Worm (Caenorhabditis elegans) whole organism, L2 larva: ENCODE data around the gene glb-29.

Experiments
- C34F6.9 ChIP-seq: fragments of 150-350 bp; optimal IDR thresholded peaks from 2 replicates; lab custom pipeline; 2014; ENCODE audit warnings: missing biosample characterization, missing genetic modification characterization
- F13H6.1 ChIP-seq: sonication (generic microtip); optimal IDR thresholded peaks from 2 replicates; lab custom pipeline; 2016; ENCODE audit warnings: missing genetic modification characterization, missing compliant biosample characterization
- R02D3.7 ChIP-seq: fragments of 150-350 bp; optimal IDR thresholded peaks from 2 replicates; lab custom pipeline; 2014; ENCODE audit warnings: missing biosample characterization, missing genetic modification characterization
- Y55F3AM.14 ChIP-seq: fragments of 200-800 bp; sonication (Bioruptor generic); optimal IDR thresholded peaks from 2 replicates; lab custom pipeline; 2018; ENCODE audit warnings: mild to moderate bottlenecking, missing genetic modification characterization, missing compliant biosample characterization
- ZK546.5 ChIP-seq: sonication (generic microtip); optimal IDR thresholded peaks from 2 replicates; lab custom pipeline; 2017; ENCODE audit warnings: missing biosample characterization, missing genetic modification characterization
- alr-1 ChIP-seq: fragments of 150-350 bp; optimal IDR thresholded peaks from 2 replicates; lab custom pipeline; 2014; ENCODE audit warnings: missing biosample characterization, missing genetic modification characterization
- aly-2 ChIP-seq: fragments of 150-350 bp; optimal IDR thresholded peaks from 2 replicates; lab custom pipeline; 2014; ENCODE audit warnings: missing biosample characterization, missing genetic modification characterization
- ama-1 ChIP-seq: fragments of 150-350 bp; optimal IDR thresholded peaks from 2 replicates; lab custom pipeline; 2018; ENCODE audit warnings: inconsistent platforms
- blmp-1 ChIP-seq: sonication (generic microtip); optimal IDR thresholded peaks from 2 replicates; lab custom pipeline; 2017; ENCODE audit warnings: missing genetic modification characterization, mild to moderate bottlenecking, missing compliant biosample characterization, antibody characterized with exemption, moderate library complexity; ENCODE audit not compliant: insufficient read depth
- ceh-16 ChIP-seq: fragments of 150-350 bp; optimal IDR thresholded peaks from 2 replicates; lab custom pipeline; 2014; ENCODE audit warnings: missing biosample characterization, missing genetic modification characterization
- ceh-82 ChIP-seq: fragments of 150-350 bp; optimal IDR thresholded peaks from 2 replicates; lab custom pipeline; 2014; ENCODE audit warnings: missing biosample characterization, missing genetic modification characterization
- crh-2 ChIP-seq: sonication (generic microtip); optimal IDR thresholded peaks from 2 replicates; lab custom pipeline; 2017; ENCODE audit warnings: missing biosample characterization, missing genetic modification characterization
- dmd-4 ChIP-seq: sonication (generic microtip); optimal IDR thresholded peaks from 2 replicates; lab custom pipeline; 2017; ENCODE audit warnings: missing biosample characterization, missing genetic modification characterization
- egl-27 ChIP-seq: sonication (generic microtip); optimal IDR thresholded peaks from 3 replicates; lab custom pipeline; 2017; ENCODE audit warnings: missing biosample characterization, missing genetic modification reagents, missing genetic modification characterization
- elt-1 ChIP-seq: fragments of 150-350 bp; optimal IDR thresholded peaks from 2 replicates; lab custom pipeline; 2014; ENCODE audit warnings: missing biosample characterization, missing genetic modification characterization
- elt-3 ChIP-seq: sonication (generic microtip); optimal IDR thresholded peaks from 2 replicates; lab custom pipeline; 2017; ENCODE audit warnings: missing biosample characterization, missing genetic modification characterization
- fos-1 ChIP-seq: fragments of 150-350 bp; optimal IDR thresholded peaks from 2 replicates; lab custom pipeline; 2014; ENCODE audit warnings: missing biosample characterization, missing genetic modification characterization
- gmeb-1 ChIP-seq: fragments of 150-350 bp; optimal IDR thresholded peaks from 2 replicates; lab custom pipeline; 2014; ENCODE audit warnings: missing biosample characterization, missing genetic modification characterization
- lin-11 ChIP-seq: fragments of 150-350 bp; sonication (generic microtip); optimal IDR thresholded peaks from 2 replicates; lab custom pipeline; 2014; ENCODE audit warnings: missing biosample characterization, missing genetic modification characterization, inconsistent platforms, mixed read lengths
- lin-13 ChIP-seq: fragments of 150-350 bp; optimal IDR thresholded peaks from 2 replicates; lab custom pipeline; 2014; ENCODE audit warnings: missing biosample characterization, missing genetic modification reagents, missing genetic modification characterization
- lin-39 ChIP-seq: fragments of 150-350 bp; optimal IDR thresholded peaks from 2 replicates; lab custom pipeline; 2014; ENCODE audit warnings: missing biosample characterization, missing genetic modification reagents, missing genetic modification characterization
- lsy-2 ChIP-seq, 2 experiments: fragments of 150-350 bp in 1 of 2; sonication (generic microtip) in 1 of 2; optimal IDR thresholded peaks; 2 replicates each; lab custom pipeline; 2014 to 2017; ENCODE audit warnings: missing biosample characterization in 2 of 2, missing genetic modification characterization in 2 of 2
- mab-5 ChIP-seq: fragments of 150-350 bp; optimal IDR thresholded peaks from 2 replicates; lab custom pipeline; 2014; ENCODE audit warnings: missing biosample characterization, missing genetic modification characterization
- mbf-1 ChIP-seq: sonication (generic microtip); optimal IDR thresholded peaks from 2 replicates; lab custom pipeline; 2017; ENCODE audit warnings: missing biosample characterization, missing genetic modification characterization
- mdl-1 ChIP-seq, 2 experiments: fragments of 150-350 bp in 1 of 2; sonication (generic microtip) in 1 of 2; optimal IDR thresholded peaks; 2 replicates each; lab custom pipeline; 2017; ENCODE audit warnings: missing biosample characterization in 2 of 2, missing genetic modification characterization in 2 of 2
- nhr-10 ChIP-seq: sonication (generic microtip); optimal IDR thresholded peaks from 2 replicates; lab custom pipeline; 2017; ENCODE audit warnings: missing biosample characterization, missing genetic modification characterization
- nhr-11 ChIP-seq: fragments of 150-350 bp; optimal IDR thresholded peaks from 2 replicates; lab custom pipeline; 2014; ENCODE audit warnings: missing biosample characterization, missing genetic modification characterization
- nhr-12 ChIP-seq: fragments of 150-350 bp; optimal IDR thresholded peaks from 2 replicates; lab custom pipeline; 2014; ENCODE audit warnings: missing biosample characterization, missing genetic modification characterization
- nhr-129 ChIP-seq: fragments of 150-350 bp; optimal IDR thresholded peaks from 2 replicates; lab custom pipeline; 2014; ENCODE audit warnings: missing biosample characterization, missing genetic modification characterization
- nhr-21 ChIP-seq: fragments of 150-350 bp; optimal IDR thresholded peaks from 2 replicates; lab custom pipeline; 2014; ENCODE audit warnings: missing biosample characterization, missing genetic modification characterization
- nhr-23 ChIP-seq: fragments of 150-350 bp; optimal IDR thresholded peaks from 2 replicates; lab custom pipeline; 2014; ENCODE audit warnings: missing biosample characterization, missing genetic modification reagents, missing genetic modification characterization
- nhr-237 ChIP-seq: fragments of 150-350 bp; optimal IDR thresholded peaks from 2 replicates; lab custom pipeline; 2014; ENCODE audit warnings: missing biosample characterization, missing genetic modification characterization
- nhr-25 ChIP-seq: fragments of 150-350 bp; sonication (generic microtip); optimal IDR thresholded peaks from 3 replicates; lab custom pipeline; 2014; ENCODE audit warnings: missing biosample characterization, missing genetic modification characterization
- nhr-6 ChIP-seq: fragments of 150-350 bp; optimal IDR thresholded peaks from 2 replicates; lab custom pipeline; 2014; ENCODE audit warnings: missing biosample characterization, missing genetic modification characterization
- nhr-77 ChIP-seq: fragments of 150-350 bp; optimal IDR thresholded peaks from 2 replicates; lab custom pipeline; 2014; ENCODE audit warnings: missing biosample characterization, missing genetic modification characterization
- peb-1 ChIP-seq: fragments of 150-350 bp; optimal IDR thresholded peaks from 2 replicates; lab custom pipeline; 2014; ENCODE audit warnings: missing biosample characterization, missing genetic modification characterization
- sem-4 ChIP-seq: fragments of 150-350 bp; optimal IDR thresholded peaks from 2 replicates; lab custom pipeline; 2014; ENCODE audit warnings: missing biosample characterization, missing genetic modification reagents, missing genetic modification characterization
- skn-1 ChIP-seq: sonication (generic microtip); optimal IDR thresholded peaks from 2 replicates; lab custom pipeline; 2017; ENCODE audit warnings: missing biosample characterization, missing genetic modification characterization
- sma-3 ChIP-seq: sonication (generic microtip); optimal IDR thresholded peaks from 2 replicates; lab custom pipeline; 2016; ENCODE audit warnings: missing genetic modification reagents, missing genetic modification characterization, missing compliant biosample characterization
- sma-9 ChIP-seq, 2 experiments: fragments of 150-350 bp in 1 of 2; sonication (generic microtip) in 1 of 2; optimal IDR thresholded peaks; 2 replicates each; lab custom pipeline; 2014 to 2016; ENCODE audit warnings: missing genetic modification characterization in 2 of 2, mild to moderate bottlenecking in 1 of 2, missing biosample characterization in 1 of 2, missing compliant biosample characterization in 1 of 2, missing genetic modification reagents in 1 of 2, moderate library complexity in 1 of 2
- snpc-4 ChIP-seq: fragments of 150-350 bp; optimal IDR thresholded peaks from 2 replicates; lab custom pipeline; 2014; ENCODE audit warnings: missing biosample characterization, missing genetic modification characterization
- unc-39 ChIP-seq: fragments of 150-350 bp; optimal IDR thresholded peaks from 2 replicates; lab custom pipeline; 2014; ENCODE audit warnings: missing biosample characterization, missing genetic modification characterization
- unc-55 ChIP-seq: fragments of 150-350 bp; sonication (generic microtip); optimal IDR thresholded peaks from 3 replicates; lab custom pipeline; 2014; ENCODE audit warnings: missing biosample characterization, missing genetic modification reagents, missing genetic modification characterization
- unc-62 ChIP-seq: fragments of 150-350 bp; optimal IDR thresholded peaks from 2 replicates; lab custom pipeline; 2014; ENCODE audit warnings: missing biosample characterization, missing genetic modification reagents, missing genetic modification characterization
- zag-1 ChIP-seq: fragments of 150-350 bp; optimal IDR thresholded peaks from 2 replicates; lab custom pipeline; 2014; ENCODE audit warnings: missing biosample characterization, missing genetic modification characterization
- ztf-1 ChIP-seq: fragments of 200-800 bp; sonication (Bioruptor generic); conservative IDR thresholded peaks from 2 replicates; pipeline ENCODE4 v1.3.6; 2022; ENCODE audit warnings: missing genetic modification characterization, missing compliant biosample characterization
- ztf-11 ChIP-seq: sonication (generic microtip); optimal IDR thresholded peaks from 2 replicates; lab custom pipeline; 2017; ENCODE audit warnings: missing biosample characterization, missing genetic modification characterization
- ztf-4 ChIP-seq: fragments of 150-350 bp; optimal IDR thresholded peaks from 2 replicates; lab custom pipeline; 2014; ENCODE audit warnings: missing biosample characterization, missing genetic modification characterization

Gene glb-29

DNA sequence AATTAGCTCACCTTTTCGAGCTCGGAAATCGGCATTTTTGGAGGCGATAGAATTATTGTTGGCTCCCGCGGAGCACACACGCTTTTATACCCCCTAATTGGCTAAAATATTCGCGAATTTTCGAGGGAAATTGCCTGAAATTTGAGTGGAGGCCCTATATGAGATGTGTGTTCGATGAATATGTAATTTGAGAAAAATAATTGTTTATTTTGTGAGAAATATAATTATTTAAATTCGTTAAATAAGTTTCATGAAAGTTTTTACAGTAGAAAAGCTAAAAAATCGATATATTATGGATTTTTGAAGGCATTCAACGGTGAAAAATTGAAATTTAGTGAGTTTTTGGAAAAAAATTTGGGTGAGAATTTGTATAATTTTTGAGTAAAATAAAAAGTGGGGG is 35.2 kb upstream of the glb-29 start, which contains the start of gene acbp-6:
Gene acbp-6 (minus strand): TSS at position 101 of the 400 bp plus-strand sequence.
- TF ChIP-seq ztf-11 (tag; lab: Kevin White, UChicago) (no peak), mbf-1 (tag; lab: Kevin White, UChicago) (no peak), peb-1 (tag; lab: Kevin White, UChicago) (no peak), gmeb-1 (tag; lab: Kevin White, UChicago) (no peak), lin-39 (tag; lab: Kevin White, UChicago) (no peak), elt-3 (tag; lab: Kevin White, UChicago) (no peak), nhr-129 (tag; lab: Kevin White, UChicago) (no peak), dmd-4 (no peak), unc-39 (tag; lab: Kevin White, UChicago) (no peak), sma-3 (GFP tag; lab: Kevin White, UChicago) (no peak)
- TF ChIP-seq, all 48 proteins: peak for 0

DNA sequence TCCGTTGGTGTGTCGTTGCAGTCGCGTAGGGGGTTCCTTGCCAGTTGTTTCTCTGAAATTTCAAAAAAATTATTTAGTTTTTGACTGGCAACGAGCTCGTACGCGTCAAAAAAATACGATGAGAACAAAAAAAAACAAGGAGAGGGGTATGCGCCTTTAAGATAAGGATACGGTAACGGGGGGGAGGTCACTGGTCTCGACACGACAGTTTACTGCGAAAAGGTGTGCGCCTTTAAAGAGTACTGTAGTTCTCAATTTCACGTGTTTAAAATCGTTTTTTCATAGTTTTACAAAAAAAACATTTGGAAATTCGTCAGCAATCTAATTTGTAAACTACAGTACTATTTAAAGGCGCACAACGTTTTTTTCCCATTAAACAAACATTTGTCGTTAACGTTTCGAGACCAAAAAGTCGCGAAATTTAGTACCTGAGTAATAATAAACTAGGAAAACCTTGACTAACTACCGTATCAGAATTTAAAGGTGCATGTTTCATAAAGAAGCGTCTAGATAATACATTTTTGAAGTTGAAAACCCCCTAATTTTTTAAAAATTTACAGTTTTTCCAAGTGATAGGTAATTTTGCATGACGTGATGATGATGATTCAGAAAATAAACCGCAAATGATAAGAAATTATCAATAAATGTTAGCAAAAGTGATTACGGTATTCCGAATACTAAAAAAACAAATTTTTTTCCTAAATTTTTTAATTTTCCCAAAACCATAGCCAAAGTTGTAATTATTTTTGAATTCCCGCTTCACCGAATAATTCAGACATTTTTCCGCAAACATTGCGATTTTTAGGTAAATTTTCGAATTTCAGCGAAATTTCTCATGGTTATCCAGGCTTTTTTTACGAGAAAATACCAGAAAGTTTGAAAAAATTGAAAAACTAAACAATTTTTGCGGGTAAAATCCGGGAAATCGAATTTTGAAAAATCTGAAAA is 34.5 kb upstream of the glb-29 start:
- TF ChIP-seq sma-9 (GFP tag; optimal IDR thresholded peaks at IDR 0.05; lab: Kevin White, UChicago) (no peak), sma-9 (tag; optimal IDR thresholded peaks at IDR 0.05; lab: Kevin White, UChicago) (no peak), skn-1 (no peak), nhr-25 (no peak), nhr-10 (tag; lab: Kevin White, UChicago) (no peak), elt-3 (tag; lab: Kevin White, UChicago) (no peak), unc-62 (GFP tag; lab: Kevin White, UChicago) (no peak), gmeb-1 (tag; lab: Kevin White, UChicago) (peak; percentile 58), sem-4 (tag; lab: Kevin White, UChicago) (no peak), lsy-2 (tag; optimal IDR thresholded peaks at IDR 0.05; lab: Kevin White, UChicago) (peak; percentile 17 to 57), zag-1 (tag; lab: Kevin White, UChicago) (no peak), crh-2 (tag; lab: Kevin White, UChicago) (peak; percentile 28), nhr-23 (tag; lab: Kevin White, UChicago) (no peak), nhr-21 (tag; lab: Kevin White, UChicago) (no peak), fos-1 (tag; lab: Kevin White, UChicago) (peak; percentile 80), nhr-129 (tag; lab: Kevin White, UChicago) (no peak), nhr-12 (no peak), dmd-4 (no peak), mdl-1 (tag; optimal IDR thresholded peaks at IDR 0.05; lab: Kevin White, UChicago) (no peak), unc-39 (tag; lab: Kevin White, UChicago) (no peak), unc-55 (GFP tag; lab: Kevin White, UChicago) (peak; percentile 45), ceh-16 (tag; lab: Kevin White, UChicago) (no peak), nhr-11 (tag; lab: Kevin White, UChicago) (no peak), ama-1 (lab: Kevin White, UChicago) (peak; percentile 86), ceh-82 (tag; lab: Kevin White, UChicago) (no peak), F13H6.1 (tag; lab: Kevin White, UChicago) (peak; percentile 8), alr-1 (tag; lab: Kevin White, UChicago) (no peak), ztf-11 (tag; lab: Kevin White, UChicago) (no peak), sma-3 (GFP tag; lab: Kevin White, UChicago) (peak; percentile 33), lin-13 (GFP tag; lab: Kevin White, UChicago) (peak; percentile 46), ztf-1 (0 out of 2 replicates have a peak, but pooled peaks have one; percentile 82), nhr-6 (tag; lab: Kevin White, UChicago) (no peak), elt-1 (no peak), lin-11 (tag; lab: Kevin White, UChicago) (no peak), mbf-1 (tag; lab: Kevin White, UChicago) (no peak), nhr-237 (no peak), blmp-1 (no peak), ZK546.5 (no peak), mab-5 (no peak), lin-39 (tag; lab: Kevin White, UChicago) (no peak), peb-1 (tag; lab: Kevin White, UChicago) (no peak), nhr-77 (tag; lab: Kevin White, UChicago) (no peak), Y55F3AM.14 (GFP tag; lab: Kevin White, UChicago) (peak; percentile 39), egl-27 (tag; lab: Kevin White, UChicago) (no peak), aly-2 (no peak), snpc-4 (peak; percentile 6), R02D3.7 (no peak), C34F6.9 (tag; lab: Kevin White, UChicago) (peak; percentile 34), ztf-4 (tag; lab: Kevin White, UChicago) (peak; percentile 58)
